Worm (Caenorhabditis elegans): ENCODE measurements around the gene srx-18.

DNA sequence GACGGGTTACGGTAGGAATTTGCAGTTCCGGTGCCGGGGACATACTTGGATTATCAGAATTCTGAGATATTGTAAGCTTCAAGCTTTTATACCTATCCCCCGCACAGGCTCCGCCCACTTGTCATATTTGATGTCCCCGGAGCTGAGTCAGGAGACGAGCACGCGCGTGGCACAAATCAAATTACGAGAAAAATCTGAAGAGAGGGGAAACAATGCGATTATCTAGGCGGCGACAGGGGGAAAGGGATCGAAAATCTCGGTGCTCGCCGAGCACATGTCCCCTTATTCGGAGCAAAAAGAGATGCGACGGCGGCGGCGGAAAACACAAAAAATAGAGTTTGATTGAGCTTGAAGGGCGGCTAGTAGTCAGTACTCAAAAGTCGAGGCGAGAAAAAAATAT is 49.5 kb downstream of the srx-18 start, which contains the start of gene R12G8.1:
- no peak for TF ChIP-seq php-3 (GFP tag; IDR thresholded peaks at IDR 0.05)
- no peak for TF ChIP-seq pha-4 (GFP tag; IDR thresholded peaks at IDR 0.05)
- TF ChIP-seq pha-4 (tag; optimal IDR thresholded peaks at IDR 0.05), result no peak
- TF ChIP-seq nhr-102 (tag; optimal IDR thresholded peaks at IDR 0.05), result no peak
- no peak for TF ChIP-seq unc-62 (GFP tag; optimal IDR thresholded peaks at IDR 0.05 in 1 of 2)
- no peak for TF ChIP-seq unc-62 (tag; optimal IDR thresholded peaks at IDR 0.05)
- no peak for TF ChIP-seq mdt-29 (GFP tag; IDR thresholded peaks at IDR 0.05)
- no peak for TF ChIP-seq jun-1 (tag; optimal IDR thresholded peaks at IDR 0.05)
- TF ChIP-seq ZK337.2 (GFP tag; IDR thresholded peaks at IDR 0.05), result no peak
- TF ChIP-seq snpc-4 (tag; optimal IDR thresholded peaks at IDR 0.05), result no peak
- TF ChIP-seq daf-12 (tag; optimal IDR thresholded peaks at IDR 0.05), result no peak
- TF ChIP-seq ceh-32 (tag; optimal IDR thresholded peaks at IDR 0.05; ENCODE audit: poor library complexity), result peak; percentile 26
- no peak for TF ChIP-seq nhr-76 (tag; optimal IDR thresholded peaks at IDR 0.05)
- TF ChIP-seq nhr-28 (tag; optimal IDR thresholded peaks at IDR 0.05), result no peak
- no peak for TF ChIP-seq ztf-11 (tag; optimal IDR thresholded peaks at IDR 0.05)
- TF ChIP-seq gei-8 (GFP tag; optimal IDR thresholded peaks at IDR 0.05), result no peak

Measured in whole organism, L4 larva.